Fruit fly (Drosophila melanogaster) S2 (cell line): ENCODE data around the gene Ing5.

Experiments used
- CG8478 ChIP-seq: fragments of >200 bp; optimal IDR thresholded peaks from 2 replicates; lab custom pipeline; 2018
- CTCF ChIP-seq, 2 experiments: fragments of >200 bp; optimal IDR thresholded peaks; 2 replicates each; lab custom pipeline; 2018

Gene Ing5

dm6 chr2L:13387255-13387654 lies at the start of gene Ing5, which contains the start of gene CG7099:
Gene Ing5, minus strand, starts transcription at chr2L:13387312.
Gene CG7099, plus strand, starts transcription at chr2L:13387571.
- no peak for TF ChIP-seq CG8478
- no peak for TF ChIP-seq CTCF (optimal IDR thresholded peaks at IDR 0.05; lab: Kevin White, UChicago)

dm6 chr2L:13436791-13437190 lies 49.7 kb upstream of the Ing5 start:
- no peak for TF ChIP-seq CTCF (optimal IDR thresholded peaks at IDR 0.05; lab: Kevin White, UChicago)
- no peak for TF ChIP-seq CG8478

- TF ChIP-seq CTCF (optimal IDR thresholded peaks at IDR 0.05; lab: Kevin White, UChicago) (no peak), CG8478 (no peak)
Observed at dm6 chr2L:13434795-13435634, 47.9 kb upstream of the Ing5 start, which contains the start of gene Tehao. Gene Tehao, plus strand, starts transcription at chr2L:13435622.

- no peak for TF ChIP-seq CTCF (optimal IDR thresholded peaks at IDR 0.05; lab: Kevin White, UChicago)
- TF ChIP-seq CG8478, result no peak
Observed at dm6 chr2L:13430919-13431502, 43.9 kb upstream of the Ing5 start.

DNA sequence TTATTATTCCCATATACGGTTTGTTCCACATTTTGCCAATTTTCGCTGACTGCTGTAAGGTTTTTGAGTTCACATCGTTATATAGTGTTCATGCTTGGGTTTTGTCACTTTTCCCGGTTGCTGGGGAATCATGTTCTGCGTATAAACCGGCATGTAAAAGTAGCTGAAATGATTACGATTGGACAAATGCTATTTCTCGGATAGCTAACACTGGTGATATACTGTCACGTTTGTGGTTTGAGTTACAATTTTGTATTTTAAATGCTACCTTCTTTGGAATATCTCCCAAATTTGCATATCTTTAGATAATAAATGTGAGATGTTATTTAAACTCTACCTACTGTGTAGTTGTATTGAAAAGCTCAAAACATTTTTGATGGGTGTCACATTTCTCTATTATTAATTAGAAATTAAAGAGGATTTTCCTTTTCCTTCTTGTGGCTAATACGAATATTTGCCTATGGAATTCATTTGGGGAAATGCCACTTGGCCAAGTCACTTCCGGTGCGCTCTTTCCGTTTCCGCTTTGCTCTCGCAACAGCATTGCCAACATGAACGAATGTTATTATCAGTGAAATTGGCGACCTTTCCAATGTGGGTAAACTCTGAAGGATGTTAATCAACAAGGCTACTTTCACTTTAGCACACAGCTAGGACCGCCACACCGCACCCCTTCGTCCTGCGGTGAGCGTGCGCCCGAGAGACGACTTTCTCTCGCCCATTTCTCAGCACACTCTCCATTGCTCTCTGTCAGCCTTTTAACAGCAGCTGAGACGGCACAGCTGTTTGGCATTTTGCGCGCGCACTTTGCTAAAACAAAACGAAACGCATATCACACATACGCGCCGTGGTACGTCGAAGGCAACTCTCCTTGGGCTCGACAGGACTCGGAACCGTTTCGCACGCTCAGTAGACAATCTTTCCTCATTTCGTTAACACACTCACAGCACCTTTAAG lies 27.7 kb upstream of the Ing5 start, which contains the start of the genes CG16956, CG42784 and CG43850:
CG16956 (minus strand) TSS at position 51 of the 957 bp plus-strand sequence.
CG42784 (plus strand) TSS at position 907 of the 957 bp plus-strand sequence.
CG43850 (plus strand) TSS at position 907 of the 957 bp plus-strand sequence.
- TF ChIP-seq CTCF (optimal IDR thresholded peaks at IDR 0.05; lab: Kevin White, UChicago) (no peak), CG8478 (no peak)

DNA sequence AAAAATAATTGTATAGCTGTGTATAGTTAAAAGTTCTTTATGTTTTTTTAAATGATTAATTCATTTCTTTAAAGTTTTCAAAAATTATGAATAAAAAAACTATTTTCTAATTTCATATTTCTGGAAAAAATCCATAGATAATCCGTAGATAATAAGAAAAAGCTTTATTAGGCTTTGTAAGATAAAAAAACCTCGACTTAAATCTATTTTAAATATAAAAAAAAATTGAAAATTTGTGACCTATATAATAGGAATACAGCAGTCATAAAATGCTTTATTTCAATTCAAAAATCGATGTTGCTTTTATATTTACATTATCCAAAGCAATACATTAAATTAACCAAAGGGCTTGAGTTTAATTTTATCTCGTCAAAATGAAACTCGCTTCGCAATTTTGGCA lies 25.1 kb upstream of the Ing5 start, which contains the start of gene Flad2:
Flad2 (plus strand) TSS at position 301 of the 400 bp plus-strand sequence.
- TF ChIP-seq CTCF (optimal IDR thresholded peaks at IDR 0.05; lab: Kevin White, UChicago) (no peak), CG8478 (no peak)

DNA sequence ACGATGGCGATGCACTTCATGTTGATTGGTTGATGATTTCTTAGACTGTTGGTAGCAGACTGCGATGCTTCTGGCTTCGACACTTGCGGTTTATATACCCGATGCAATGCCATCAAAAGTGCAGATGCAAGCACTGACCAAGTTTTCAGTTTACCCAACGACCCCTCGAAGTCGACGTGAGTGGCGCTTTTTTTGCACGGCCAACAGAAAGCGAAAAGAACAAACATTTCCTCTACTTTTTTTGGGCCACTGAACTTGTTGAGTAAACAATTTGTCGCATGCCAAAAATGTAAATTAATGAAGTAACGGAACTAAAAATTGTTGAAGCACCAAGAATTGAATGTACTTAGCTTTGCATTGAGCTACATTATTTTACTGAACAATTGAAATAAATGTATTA lies 24.5 kb upstream of the Ing5 start, which contains the start of gene Vm34Ca:
Vm34Ca (minus strand) TSS at position 66 of the 400 bp plus-strand sequence.
- TF ChIP-seq CTCF (optimal IDR thresholded peaks at IDR 0.05; lab: Kevin White, UChicago), result no peak
- no peak for TF ChIP-seq CG8478

- TF ChIP-seq CG8478, result no peak
- no peak for TF ChIP-seq CTCF (optimal IDR thresholded peaks at IDR 0.05; lab: Kevin White, UChicago)
Observed at dm6 chr2L:13399565-13399964, 12.5 kb upstream of the Ing5 start.

- TF ChIP-seq CG8478 (no peak), CTCF (optimal IDR thresholded peaks at IDR 0.05; lab: Kevin White, UChicago) (no peak)
Observed at dm6 chr2L:13398614-13399161, 11.6 kb upstream of the Ing5 start, which contains the start of the genes CG10859 and CG7110. Gene CG10859, minus strand, starts transcription at chr2L:13398664. Gene CG7110, plus strand, starts transcription at chr2L:13398991.

DNA sequence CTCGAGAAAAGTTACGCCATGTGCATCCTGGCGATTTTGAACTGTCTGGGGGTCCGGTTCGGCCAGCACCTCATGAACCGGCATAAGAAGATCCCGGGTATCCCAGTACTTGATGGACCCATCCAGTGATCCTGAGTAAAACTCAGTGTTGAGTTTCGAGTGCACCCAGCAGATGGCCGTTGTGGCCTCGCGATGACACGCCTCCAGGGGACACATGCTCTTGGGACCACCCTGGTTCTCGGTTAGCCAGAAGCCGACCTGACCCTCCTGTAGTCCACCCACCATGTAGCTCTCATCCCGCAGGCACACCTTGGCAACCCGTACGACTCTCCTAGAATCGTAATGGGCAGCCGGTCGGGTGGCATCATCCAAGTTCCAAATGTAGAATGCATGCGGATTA lies 10.3 kb upstream of the Ing5 start:
- TF ChIP-seq CTCF (optimal IDR thresholded peaks at IDR 0.05; lab: Kevin White, UChicago), result no peak
- TF ChIP-seq CG8478, result no peak

DNA sequence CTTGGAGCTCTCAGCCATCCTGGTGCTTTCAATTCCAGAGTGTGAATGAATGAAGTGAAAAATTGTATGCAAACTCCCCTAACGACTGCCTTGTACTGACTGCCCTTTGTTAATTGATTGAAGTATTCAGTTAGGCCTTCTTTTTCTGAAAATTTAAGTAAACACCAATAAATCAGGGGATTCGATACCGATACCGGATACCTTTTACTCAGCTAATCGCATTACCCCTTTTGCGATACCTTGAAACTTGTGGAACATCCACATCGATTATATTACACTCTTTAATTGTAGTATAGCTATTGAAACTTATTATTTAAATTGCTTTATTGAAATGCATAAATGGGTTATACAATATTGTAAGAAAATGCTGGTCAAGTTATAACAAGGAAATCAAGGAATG lies 9.0 kb upstream of the Ing5 start, which contains the start of gene CG16957:
CG16957 (minus strand) TSS at position 101 of the 400 bp plus-strand sequence.
- TF ChIP-seq CG8478 (no peak), CTCF (optimal IDR thresholded peaks at IDR 0.05; lab: Kevin White, UChicago) (no peak)

DNA sequence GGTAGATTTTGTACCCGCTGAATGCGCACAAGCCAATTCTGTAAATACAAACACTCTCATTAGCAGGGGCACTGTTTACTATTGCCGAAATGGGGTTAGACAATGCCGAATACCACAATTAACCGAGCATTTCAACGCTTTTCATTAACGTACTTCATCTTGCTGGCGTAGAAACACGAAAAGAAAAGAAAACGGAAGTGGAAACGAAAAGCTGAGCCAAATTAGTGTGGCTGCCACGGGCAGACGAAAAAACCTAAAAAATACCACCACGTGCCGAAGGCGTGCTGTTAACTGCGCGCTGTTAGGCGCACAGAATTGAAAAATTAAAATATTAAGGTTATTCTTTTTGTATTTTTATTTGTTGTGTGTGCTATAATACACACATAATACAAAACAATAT lies 7.8 kb upstream of the Ing5 start, which contains the start of gene RpL24:
RpL24 (minus strand) TSS at position 229 of the 400 bp plus-strand sequence.
- TF ChIP-seq CTCF (optimal IDR thresholded peaks at IDR 0.05; lab: Kevin White, UChicago), result peak in 1 of 2 experiments; percentile 46
- no peak for TF ChIP-seq CG8478

- no peak for TF ChIP-seq CG8478
- no peak for TF ChIP-seq CTCF (optimal IDR thresholded peaks at IDR 0.05; lab: Kevin White, UChicago)
Observed at dm6 chr2L:13382351-13383029, 4.6 kb downstream of the Ing5 start, which contains the start of gene loqs. Gene loqs, plus strand, starts transcription at chr2L:13382652.
